Worm (Caenorhabditis elegans) whole organism, L4 larva: Measurements from ENCODE around the gene R02E4.3.
A peak's percentile ranks its signal among the peaks of the same experiment; 100 is the strongest.

Experiments used
- D1046.2 ChIP-seq: fragments of 200-800 bp; sonication (Bioruptor generic); IDR thresholded peaks from 2 replicates; pipeline ENCODE4 v1.3.6; 2022; ENCODE audit warnings: missing genetic modification characterization, missing compliant biosample characterization
- F10B5.3 ChIP-seq: sonication (generic microtip); optimal IDR thresholded peaks from 2 replicates; lab custom pipeline; 2016; ENCODE audit warnings: mild to moderate bottlenecking, missing genetic modification characterization, missing compliant biosample characterization
- F26F4.8 ChIP-seq: fragments of 200-800 bp; sonication (Bioruptor generic); conservative IDR thresholded peaks from 2 replicates; pipeline ENCODE4 v1.3.6; 2022; ENCODE audit warnings: missing genetic modification characterization, missing compliant biosample characterization
- F37D6.2 ChIP-seq: sonication (generic microtip); optimal IDR thresholded peaks from 2 replicates; lab custom pipeline; 2016; ENCODE audit warnings: mild to moderate bottlenecking, missing genetic modification characterization, missing compliant biosample characterization
- F44E2.7 ChIP-seq: fragments of 200-800 bp; sonication (Bioruptor generic); IDR thresholded peaks from 2 replicates; pipeline ENCODE4 v2.1.2; 2022; ENCODE audit warnings: missing genetic modification characterization, missing compliant biosample characterization
- F49E8.2 ChIP-seq: sonication (generic microtip); optimal IDR thresholded peaks from 2 replicates; lab custom pipeline; 2016; ENCODE audit warnings: missing compliant biosample characterization, mild to moderate bottlenecking, missing genetic modification characterization, borderline replicate concordance
- Y48G9A.11 ChIP-seq: fragments of 200-800 bp; sonication (Bioruptor generic); IDR thresholded peaks from 2 replicates; pipeline ENCODE4 v1.3.6; 2022; ENCODE audit warnings: missing genetic modification reagents, missing genetic modification characterization, missing compliant biosample characterization
- Y75B8A.6 ChIP-seq: fragments of 200-800 bp; sonication (Bioruptor generic); IDR thresholded peaks from 2 replicates; pipeline ENCODE4 v1.3.6; 2022; ENCODE audit warnings: missing genetic modification reagents, missing genetic modification characterization, missing compliant biosample characterization
- ZK546.5 ChIP-seq, 2 experiments: sonication (generic microtip); optimal IDR thresholded peaks; 2 replicates each; lab custom pipeline; 2017; ENCODE audit warnings: missing biosample characterization in 2 of 2, missing genetic modification characterization in 2 of 2
- aha-1 ChIP-seq: fragments of 150-350 bp; peaks from one replicate; lab custom pipeline; 2014; ENCODE audit warnings: missing biosample characterization, missing genetic modification characterization
- ama-1 ChIP-seq: fragments of 150-350 bp; optimal IDR thresholded peaks from 2 replicates; lab custom pipeline; 2014; ENCODE audit warnings: inconsistent platforms, mixed read lengths
- ceh-20 ChIP-seq: fragments of 200-800 bp; sonication (Bioruptor generic); IDR thresholded peaks from 2 replicates; pipeline ENCODE4 v1.3.6; 2022; ENCODE audit warnings: missing genetic modification reagents, missing genetic modification characterization, missing compliant biosample characterization
- ceh-28 ChIP-seq: fragments of 150-350 bp; optimal IDR thresholded peaks from 2 replicates; lab custom pipeline; 2014; ENCODE audit warnings: missing biosample characterization, missing genetic modification reagents, missing genetic modification characterization
- ceh-44 ChIP-seq: fragments of 200-800 bp; sonication (Bioruptor generic); IDR thresholded peaks from 2 replicates; pipeline ENCODE4 v1.3.6; 2022; ENCODE audit warnings: missing genetic modification reagents, missing genetic modification characterization, missing compliant biosample characterization
- ces-1 ChIP-seq: fragments of 150-350 bp; sonication (generic microtip); optimal IDR thresholded peaks from 4 replicates; lab custom pipeline; 2014; ENCODE audit warnings: missing biosample characterization, missing genetic modification reagents, missing genetic modification characterization
- dmd-6 ChIP-seq: fragments of 200-800 bp; sonication (Bioruptor generic); IDR thresholded peaks from 2 replicates; pipeline ENCODE4 v1.3.6; 2022; ENCODE audit warnings: missing genetic modification reagents, missing genetic modification characterization, missing compliant biosample characterization
- dpl-1 ChIP-seq: fragments of 150-350 bp; optimal IDR thresholded peaks from 2 replicates; lab custom pipeline; 2014; ENCODE audit warnings: missing biosample characterization, missing genetic modification reagents, missing genetic modification characterization
- egl-27 ChIP-seq: sonication (generic microtip); optimal IDR thresholded peaks from 3 replicates; lab custom pipeline; 2017; ENCODE audit warnings: missing biosample characterization, missing genetic modification reagents, missing genetic modification characterization
- egl-43 ChIP-seq: fragments of 200-800 bp; sonication (Bioruptor generic); IDR thresholded peaks from 2 replicates; pipeline ENCODE4 v1.3.6; 2022; ENCODE audit warnings: missing genetic modification reagents, missing genetic modification characterization, missing compliant biosample characterization
- fkh-10 ChIP-seq: fragments of 150-350 bp; optimal IDR thresholded peaks from 2 replicates; lab custom pipeline; 2014; ENCODE audit warnings: missing biosample characterization, missing genetic modification reagents, missing genetic modification characterization
- hif-1 ChIP-seq, 2 experiments: sonication (generic microtip); optimal IDR thresholded peaks; 2 replicates each; lab custom pipeline; 2016 to 2017; ENCODE audit warnings: missing compliant biosample characterization in 2 of 2, missing genetic modification characterization in 2 of 2, missing genetic modification reagents in 2 of 2, missing genotype in 2 of 2, mild to moderate bottlenecking in 1 of 2
- hlh-11 ChIP-seq: fragments of 200-800 bp; sonication (Bioruptor generic); optimal IDR thresholded peaks from 2 replicates; lab custom pipeline; 2018; ENCODE audit warnings: mild to moderate bottlenecking, missing genetic modification characterization, missing compliant biosample characterization
- hlh-30 ChIP-seq: sonication (generic microtip); optimal IDR thresholded peaks from 2 replicates; lab custom pipeline; 2017; ENCODE audit warnings: antibody characterized with exemption, mild to moderate bottlenecking, missing genetic modification characterization, missing compliant biosample characterization; ENCODE audit not compliant: insufficient read depth
- hmg-1.1 ChIP-seq: fragments of 200-800 bp; sonication (Bioruptor generic); IDR thresholded peaks from 2 replicates; pipeline ENCODE4 v1.3.6; 2022; ENCODE audit warnings: missing genetic modification reagents, missing genetic modification characterization, missing compliant biosample characterization
- lim-7 ChIP-seq: fragments of 200-800 bp; sonication (Bioruptor generic); IDR thresholded peaks from 2 replicates; pipeline ENCODE4 v1.3.6; 2022; ENCODE audit warnings: missing genetic modification characterization, missing compliant biosample characterization
- lin-13 ChIP-seq: fragments of 150-350 bp; optimal IDR thresholded peaks from 2 replicates; lab custom pipeline; 2014; ENCODE audit warnings: missing biosample characterization, missing genetic modification reagents, missing genetic modification characterization
- lin-29 ChIP-seq: fragments of 200-800 bp; sonication (Bioruptor generic); IDR thresholded peaks from 2 replicates; pipeline ENCODE4 v1.3.6; 2022; ENCODE audit warnings: missing genetic modification reagents, missing genetic modification characterization, missing compliant biosample characterization
- lsy-2 ChIP-seq, 2 experiments: fragments of 150-350 bp in 1 of 2; sonication (generic microtip) in 1 of 2; optimal IDR thresholded peaks; 2 replicates each; lab custom pipeline; 2014 to 2017; ENCODE audit warnings: missing biosample characterization in 2 of 2, missing genetic modification characterization in 2 of 2
- mdl-1 ChIP-seq, 2 experiments: fragments of 150-350 bp in 1 of 2; sonication (generic microtip) in 1 of 2; optimal IDR thresholded peaks; 2 replicates each; lab custom pipeline; 2014 to 2017; ENCODE audit warnings: missing biosample characterization in 2 of 2, missing genetic modification characterization in 2 of 2
- mdt-29 ChIP-seq: fragments of 200-800 bp; sonication (Bioruptor generic); IDR thresholded peaks from 2 replicates; pipeline ENCODE4 v1.3.6; 2022; ENCODE audit warnings: missing genetic modification reagents, missing genetic modification characterization, missing compliant biosample characterization
- mxl-2 ChIP-seq: fragments of 200-800 bp; sonication (Bioruptor generic); conservative IDR thresholded peaks from 2 replicates; pipeline ENCODE4 v1.3.6; 2022; ENCODE audit warnings: missing genetic modification reagents, missing genetic modification characterization, missing compliant biosample characterization
- mxl-3 ChIP-seq: fragments of 200-800 bp; sonication (Bioruptor generic); optimal IDR thresholded peaks from 2 replicates; lab custom pipeline; 2018; ENCODE audit warnings: mild to moderate bottlenecking, missing genetic modification characterization, missing compliant biosample characterization
- nhr-28 ChIP-seq: fragments of 150-350 bp; optimal IDR thresholded peaks from 2 replicates; lab custom pipeline; 2014; ENCODE audit warnings: missing biosample characterization, missing genetic modification characterization
- nhr-48 ChIP-seq: sonication (generic microtip); optimal IDR thresholded peaks from 2 replicates; lab custom pipeline; 2016; ENCODE audit warnings: mild to moderate bottlenecking, missing genetic modification characterization, missing compliant biosample characterization
- nhr-77 ChIP-seq: fragments of 150-350 bp; optimal IDR thresholded peaks from 2 replicates; lab custom pipeline; 2014; ENCODE audit warnings: missing biosample characterization, missing genetic modification characterization
- php-3 ChIP-seq: fragments of 200-800 bp; sonication (Bioruptor generic); IDR thresholded peaks from 2 replicates; pipeline ENCODE4 v1.3.6; 2022; ENCODE audit warnings: missing genetic modification reagents, missing genetic modification characterization, missing compliant biosample characterization
- pqm-1 ChIP-seq: sonication (generic microtip); optimal IDR thresholded peaks from 2 replicates; lab custom pipeline; 2017; ENCODE audit warnings: missing biosample characterization, missing genetic modification characterization
- set-16 ChIP-seq: fragments of 200-800 bp; sonication (Bioruptor generic); IDR thresholded peaks from 2 replicates; pipeline ENCODE4 v1.3.6; 2022; ENCODE audit warnings: missing genetic modification reagents, missing genetic modification characterization, missing compliant biosample characterization
- snpc-1.2 ChIP-seq: fragments of 200-800 bp; sonication (Bioruptor generic); IDR thresholded peaks from 2 replicates; pipeline ENCODE4 v1.3.6; 2022; ENCODE audit warnings: missing genetic modification reagents, missing genetic modification characterization, missing compliant biosample characterization
- spr-3 ChIP-seq: fragments of 200-800 bp; sonication (Bioruptor generic); optimal IDR thresholded peaks from 2 replicates; lab custom pipeline; 2018; ENCODE audit warnings: mild to moderate bottlenecking, missing genetic modification characterization, missing compliant biosample characterization
- tag-97 ChIP-seq: fragments of 200-800 bp; sonication (Bioruptor generic); IDR thresholded peaks from 2 replicates; pipeline ENCODE4 v1.3.6; 2022; ENCODE audit warnings: missing genetic modification characterization, missing compliant biosample characterization
- tra-1 ChIP-seq: fragments of 200-800 bp; sonication (Bioruptor generic); IDR thresholded peaks from 2 replicates; pipeline ENCODE4 v1.3.6; 2022; ENCODE audit warnings: missing genetic modification reagents, missing genetic modification characterization, missing compliant biosample characterization
- unc-130 ChIP-seq: sonication (generic microtip); optimal IDR thresholded peaks from 2 replicates; lab custom pipeline; 2016; ENCODE audit warnings: missing genetic modification reagents, missing genetic modification characterization, missing compliant biosample characterization
- unc-62 ChIP-seq, 3 experiments: fragments of 150-350 bp in 1 of 3; sonication (generic microtip); optimal IDR thresholded peaks in 2 of 3; peaks in 1 of 3; 1 replicate in 1 of 3; 2 replicates in 2 of 3; lab custom pipeline; 2014 to 2017; ENCODE audit warnings: missing biosample characterization in 3 of 3, missing genetic modification characterization in 3 of 3, missing genetic modification reagents in 3 of 3, missing genotype in 1 of 3
- zfp-3 ChIP-seq: fragments of 200-800 bp; sonication (Bioruptor generic); conservative IDR thresholded peaks from 2 replicates; pipeline ENCODE4 v1.3.6; 2022; ENCODE audit warnings: missing genetic modification reagents, missing genetic modification characterization, missing compliant biosample characterization

R02E4.3 gene

ce11 chrX:4102075-4102598, at the start of gene R02E4.3:
Gene R02E4.3, minus strand, starts transcription at chrX:4102125.
- TF ChIP-seq mxl-3 (GFP tag; lab: Kevin White, UChicago) (peak; percentile 21), egl-27 (no peak), aha-1 (tag; lab: Kevin White, UChicago) (peak; percentile 70), nhr-48 (tag; lab: Kevin White, UChicago) (peak; percentile 98), hlh-11 (tag; lab: Kevin White, UChicago) (peak; percentile 81), Y48G9A.11 (GFP tag; lab: Robert Waterston, UW) (no peak), dpl-1 (GFP tag; lab: Kevin White, UChicago) (peak; percentile 2), mdl-1 (tag; optimal IDR thresholded peaks at IDR 0.05; lab: Kevin White, UChicago) (peak; percentile 29 to 45), hlh-30 (peak; percentile 90)

ce11 chrX:4151206-4151605, 49.3 kb upstream of the R02E4.3 start:
- TF ChIP-seq unc-130 (GFP tag; lab: Kevin White, UChicago) (no peak), ceh-28 (tag; lab: Kevin White, UChicago) (no peak), nhr-48 (tag; lab: Kevin White, UChicago) (no peak), ceh-20 (GFP tag; lab: Robert Waterston, UW) (no peak), tra-1 (GFP tag; lab: Robert Waterston, UW) (no peak), ces-1 (GFP tag; lab: Kevin White, UChicago) (no peak), snpc-1.2 (GFP tag; lab: Robert Waterston, UW) (no peak), set-16 (GFP tag; lab: Robert Waterston, UW) (0 out of 2 replicates have a peak, but pooled peaks have one; percentile 14), aha-1 (tag; lab: Kevin White, UChicago) (peak; percentile 82), dmd-6 (GFP tag; lab: Robert Waterston, UW) (no peak), egl-43 (0 out of 2 replicates have a peak, but pooled peaks have one; percentile 53), Y48G9A.11 (GFP tag; lab: Robert Waterston, UW) (no peak), nhr-28 (tag; lab: Kevin White, UChicago) (peak; percentile 25)

ce11 chrX:4148449-4149031, 46.6 kb upstream of the R02E4.3 start:
- TF ChIP-seq nhr-77 (no peak), tag-97 (GFP tag; lab: Robert Waterston, UW) (no peak), ceh-44 (GFP tag; lab: Robert Waterston, UW) (no peak), unc-62 (GFP tag; optimal IDR thresholded peaks at IDR 0.05 in 1 of 2; lab: Kevin White, UChicago) (no peak), unc-62 (tag; optimal IDR thresholded peaks at IDR 0.05; lab: Kevin White, UChicago) (no peak), dpl-1 (GFP tag; lab: Kevin White, UChicago) (no peak), D1046.2 (GFP tag; lab: Robert Waterston, UW) (no peak), ama-1 (lab: Kevin White, UChicago) (no peak), mxl-2 (GFP tag; lab: Robert Waterston, UW) (no peak), mdl-1 (tag; optimal IDR thresholded peaks at IDR 0.05; lab: Kevin White, UChicago) (no peak), pqm-1 (tag; lab: Kevin White, UChicago) (no peak), zfp-3 (GFP tag; lab: Robert Waterston, UW) (peak; percentile 23; the same call in 1 of the 2 replicates), fkh-10 (no peak), F10B5.3 (no peak), snpc-1.2 (GFP tag; lab: Robert Waterston, UW) (0 out of 2 replicates have a peak, but pooled peaks have one; percentile 6), ZK546.5 (tag; optimal IDR thresholded peaks at IDR 0.05; lab: Kevin White, UChicago) (no peak), hif-1 (tag; optimal IDR thresholded peaks at IDR 0.05; lab: Kevin White, UChicago) (no peak), lsy-2 (tag; optimal IDR thresholded peaks at IDR 0.05; lab: Kevin White, UChicago) (no peak), lin-29 (GFP tag; lab: Robert Waterston, UW) (no peak), lim-7 (GFP tag; lab: Robert Waterston, UW) (no peak), F49E8.2 (tag; lab: Kevin White, UChicago) (no peak), F37D6.2 (tag; lab: Kevin White, UChicago) (peak; percentile 1), Y75B8A.6 (no peak; the same call in 1 of the 2 replicates), F26F4.8 (GFP tag; lab: Robert Waterston, UW) (no peak), hmg-1.1 (GFP tag; lab: Robert Waterston, UW) (no peak), hlh-11 (tag; lab: Kevin White, UChicago) (no peak), spr-3 (no peak), lin-13 (no peak), mdt-29 (GFP tag; lab: Robert Waterston, UW) (no peak; the same call in 1 of the 2 replicates), nhr-48 (tag; lab: Kevin White, UChicago) (no peak), php-3 (GFP tag; lab: Robert Waterston, UW) (no peak), F44E2.7 (GFP tag; lab: Robert Waterston, UW) (0 out of 2 replicates have a peak, but pooled peaks have one; percentile 53)
